Fruit fly (Drosophila melanogaster) whole organism, pupa: ENCODE measurements around the gene TTLL5.

Experiments
- CG10348 ChIP-seq: fragments of 200-800 bp; sonication (Bioruptor generic); IDR thresholded peaks from 2 replicates; pipeline ENCODE4 v1.3.6; 2022; ENCODE audit warnings: missing biosample characterization, missing genetic modification characterization
- CG12605 ChIP-seq: fragments of 200-800 bp; sonication (Bioruptor generic); IDR thresholded peaks from 2 replicates; pipeline ENCODE4 v1.3.6; 2022; ENCODE audit warnings: missing biosample characterization, missing genetic modification characterization
- CG13204 ChIP-seq: fragments of 200-800 bp; sonication (Bioruptor generic); optimal IDR thresholded peaks from 2 replicates; lab custom pipeline; 2018; ENCODE audit warnings: missing biosample characterization, mild to moderate bottlenecking, missing genetic modification characterization, moderate library complexity
- CG14655 ChIP-seq: fragments of 200-800 bp; sonication (Bioruptor generic); optimal IDR thresholded peaks from 3 replicates; lab custom pipeline; 2017; ENCODE audit warnings: mild to moderate bottlenecking, missing biosample characterization, missing genetic modification reagents, missing genetic modification characterization
- CG15710 ChIP-seq: fragments of 200-800 bp; sonication (Bioruptor generic); optimal IDR thresholded peaks from 2 replicates; lab custom pipeline; 2018; ENCODE audit warnings: missing biosample characterization, mild to moderate bottlenecking, missing genetic modification characterization, moderate library complexity
- CG17806 ChIP-seq: fragments of 200-800 bp; sonication (Bioruptor generic); optimal IDR thresholded peaks from 2 replicates; lab custom pipeline; 2018; ENCODE audit warnings: missing biosample characterization, mild to moderate bottlenecking, missing genetic modification characterization, moderate library complexity
- CG32121 ChIP-seq: fragments of 200-800 bp; sonication (Bioruptor generic); IDR thresholded peaks from 2 replicates; pipeline ENCODE4 v1.3.6; 2022; ENCODE audit warnings: missing biosample characterization, missing genetic modification characterization
- CG34367 ChIP-seq: fragments of 200-800 bp; sonication (Bioruptor generic); optimal IDR thresholded peaks from 2 replicates; lab custom pipeline; 2018; ENCODE audit warnings: missing biosample characterization, mild to moderate bottlenecking, missing genetic modification characterization
- CG4496 ChIP-seq: fragments of 200-800 bp; sonication (Bioruptor generic); IDR thresholded peaks from 3 replicates; pipeline ENCODE4 v1.3.6; 2022; ENCODE audit warnings: missing biosample characterization, missing genetic modification characterization
- CG8159 ChIP-seq: fragments of 200-800 bp; sonication (Bioruptor generic); optimal IDR thresholded peaks from 3 replicates; lab custom pipeline; 2018; ENCODE audit warnings: missing biosample characterization, mild to moderate bottlenecking, missing genetic modification characterization, moderate library complexity
- CG8301 ChIP-seq: fragments of 200-800 bp; sonication (Bioruptor generic); optimal IDR thresholded peaks from 2 replicates; lab custom pipeline; 2018; ENCODE audit warnings: missing biosample characterization, mild to moderate bottlenecking, missing genetic modification characterization
- CG9948 ChIP-seq: fragments of 200-800 bp; sonication (Bioruptor generic); optimal IDR thresholded peaks from 2 replicates; lab custom pipeline; 2018; ENCODE audit warnings: missing biosample characterization, mild to moderate bottlenecking, missing genetic modification characterization, moderate library complexity
- D1 ChIP-seq: fragments of 200-800 bp; sonication (Bioruptor generic); optimal IDR thresholded peaks from 2 replicates; lab custom pipeline; 2018; ENCODE audit warnings: missing biosample characterization, mild to moderate bottlenecking, missing genetic modification characterization, moderate library complexity
- EcR ChIP-seq: fragments of 200-800 bp; sonication (Bioruptor generic); optimal IDR thresholded peaks from 3 replicates; lab custom pipeline; 2019; ENCODE audit warnings: missing biosample characterization, missing genetic modification characterization, mild to moderate bottlenecking, moderate library complexity, missing genetic modification reagents
- Ets98B ChIP-seq: fragments of 200-800 bp; sonication (Bioruptor generic); IDR thresholded peaks from 2 replicates; pipeline ENCODE4 v1.3.6; 2022; ENCODE audit warnings: missing biosample characterization, missing genetic modification characterization
- Pif1A ChIP-seq: fragments of 200-800 bp; sonication (Bioruptor generic); optimal IDR thresholded peaks from 3 replicates; lab custom pipeline; 2016; ENCODE audit warnings: missing biosample characterization, missing genetic modification characterization
- Pif1B ChIP-seq: fragments of 200-800 bp; sonication (Bioruptor generic); optimal IDR thresholded peaks from 3 replicates; lab custom pipeline; 2016; ENCODE audit warnings: missing biosample characterization, missing genetic modification characterization
- Snoo ChIP-seq: fragments of 200-800 bp; sonication (Bioruptor generic); optimal IDR thresholded peaks from 3 replicates; lab custom pipeline; 2017; ENCODE audit warnings: missing biosample characterization, mild to moderate bottlenecking, missing genetic modification characterization, inconsistent platforms
- fd96Ca ChIP-seq: fragments of 200-800 bp; sonication (Bioruptor generic); IDR thresholded peaks from 3 replicates; pipeline ENCODE4 v1.3.6; 2022; ENCODE audit warnings: missing biosample characterization, missing genetic modification characterization
- gl ChIP-seq: fragments of 200-800 bp; sonication (Bioruptor generic); optimal IDR thresholded peaks from 2 replicates; lab custom pipeline; 2018; ENCODE audit warnings: missing biosample characterization, mild to moderate bottlenecking, missing genetic modification characterization
- rn ChIP-seq: fragments of 200-800 bp; sonication (Bioruptor generic); IDR thresholded peaks from 2 replicates; pipeline ENCODE4 v1.3.6; 2022; ENCODE audit warnings: missing biosample characterization, missing genetic modification characterization

Gene TTLL5

dm6 chr3R:25077280-25077820, 45.4 kb downstream of the TTLL5 start:
- TF ChIP-seq CG32121 (GFP tag; lab: Robert Waterston, UW) (no peak), fd96Ca (GFP tag; lab: Robert Waterston, UW) (no peak), EcR (GFP tag; lab: Kevin White, UChicago) (no peak), CG10348 (GFP tag; lab: Robert Waterston, UW) (no peak), CG34367 (tag; lab: Kevin White, UChicago) (no peak), Snoo (tag; lab: Kevin White, UChicago) (no peak)
- TF ChIP-seq, all 21 proteins: peak for 0

DNA sequence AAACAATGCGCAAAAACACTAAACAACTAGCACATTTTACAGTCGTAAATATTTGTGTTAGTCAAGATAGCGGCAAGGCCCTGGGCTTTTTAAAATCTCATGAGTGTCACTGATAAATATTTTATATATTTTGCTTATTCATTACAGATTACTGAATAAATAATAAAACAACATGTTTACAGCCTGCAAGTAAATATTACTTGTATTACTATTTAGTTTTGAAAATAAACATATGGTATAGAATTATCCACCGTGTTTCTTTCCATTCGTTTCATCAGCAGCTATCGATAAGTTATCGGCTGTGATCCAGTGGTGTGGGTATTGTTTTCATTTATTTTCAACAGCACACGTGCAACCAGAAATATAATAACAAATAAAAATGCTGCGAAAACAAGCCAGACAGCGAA, 48.2 kb downstream of the TTLL5 start, which contains the start of the genes shams and CG11920:
Gene shams (minus strand): TSS at position 50 of the 407 bp plus-strand sequence.
Gene CG11920 (plus strand): TSS at position 320 of the 407 bp plus-strand sequence.
- TF ChIP-seq CG8159 (tag; lab: Kevin White, UChicago) (peak; percentile 58), CG34367 (tag; lab: Kevin White, UChicago) (no peak), Pif1A (GFP tag; lab: Kevin White, UChicago) (no peak), D1 (no peak), CG12605 (GFP tag; lab: Robert Waterston, UW) (no peak)

DNA sequence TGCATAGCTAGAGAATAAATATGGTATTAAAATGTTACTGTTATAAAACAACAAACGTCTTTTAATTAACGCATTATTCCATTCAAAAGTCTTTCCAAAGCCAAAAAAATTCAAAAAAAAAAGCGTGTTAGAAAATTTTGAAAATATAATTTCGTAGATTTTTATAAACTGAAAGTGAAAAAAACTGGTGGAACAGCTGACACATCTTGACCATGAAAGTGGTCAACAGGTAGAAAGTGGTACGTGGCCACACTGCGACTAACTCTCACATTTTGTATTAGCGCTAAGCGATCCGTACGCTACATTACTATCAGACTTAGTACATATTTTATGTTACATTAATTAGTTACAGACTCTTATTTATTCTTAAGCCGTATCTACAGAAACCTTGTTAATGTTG, 51.8 kb downstream of the TTLL5 start, which contains the start of gene CG11836:
Gene CG11836 (plus strand): TSS at position 256 of the 400 bp plus-strand sequence.
- no peak for TF ChIP-seq Ets98B (GFP tag; lab: Robert Waterston, UW)
- TF ChIP-seq Pif1A (GFP tag; lab: Kevin White, UChicago), result no peak
- no peak for TF ChIP-seq CG14655 (GFP tag; lab: Kevin White, UChicago)
- TF ChIP-seq CG13204 (GFP tag; lab: Kevin White, UChicago), result no peak
- no peak for TF ChIP-seq fd96Ca (GFP tag; lab: Robert Waterston, UW)
- no peak for TF ChIP-seq CG15710 (tag; lab: Kevin White, UChicago)
- TF ChIP-seq CG4496 (GFP tag; lab: Robert Waterston, UW), result no peak
- TF ChIP-seq CG9948 (tag; lab: Kevin White, UChicago), result no peak
- TF ChIP-seq gl, result no peak
- TF ChIP-seq Pif1B, result no peak

dm6 chr3R:25069569-25069968, 53.2 kb downstream of the TTLL5 start, which contains the start of the genes Stt3B and CG11839:
Gene Stt3B (minus strand): TSS chr3R:25069637.
Gene CG11839 (plus strand): TSS chr3R:25069927.
- TF ChIP-seq CG32121 (GFP tag; lab: Robert Waterston, UW) (peak; percentile 42; the same call in 1 of the 2 replicates), CG8301 (tag; lab: Kevin White, UChicago) (no peak), CG15710 (tag; lab: Kevin White, UChicago) (peak; percentile 53), Snoo (tag; lab: Kevin White, UChicago) (peak; percentile 21), CG4496 (GFP tag; lab: Robert Waterston, UW) (no peak; the same call in 2 of the 3 replicates), CG17806 (tag; lab: Kevin White, UChicago) (peak; percentile 28), CG9948 (tag; lab: Kevin White, UChicago) (no peak)

DNA sequence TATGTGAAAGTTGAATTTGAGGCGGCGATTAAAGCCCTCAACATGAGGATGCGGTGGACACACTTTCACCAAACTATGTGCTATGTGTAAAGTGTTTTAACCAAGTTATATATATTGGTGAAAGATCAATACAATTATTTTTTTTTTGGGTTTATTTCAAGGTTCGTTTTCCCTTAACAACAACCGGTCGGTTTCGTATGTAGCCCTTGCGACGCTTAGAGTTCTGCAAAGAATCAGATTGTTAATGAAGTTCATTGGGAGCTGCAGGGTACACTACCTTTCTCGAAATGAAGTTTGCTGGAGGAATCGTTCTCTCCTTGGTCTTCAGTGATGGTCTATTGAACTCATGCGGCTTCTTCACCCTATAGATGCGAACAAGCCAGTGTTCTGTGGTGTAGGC, 55.9 kb downstream of the TTLL5 start:
- no peak for TF ChIP-seq CG4496 (GFP tag; lab: Robert Waterston, UW)
- no peak for TF ChIP-seq Pif1A (GFP tag; lab: Kevin White, UChicago)
- TF ChIP-seq Ets98B (GFP tag; lab: Robert Waterston, UW), result no peak
- TF ChIP-seq CG34367 (tag; lab: Kevin White, UChicago), result no peak
- no peak for TF ChIP-seq gl
- no peak for TF ChIP-seq CG15710 (tag; lab: Kevin White, UChicago)
- no peak for TF ChIP-seq CG17806 (tag; lab: Kevin White, UChicago)
- TF ChIP-seq CG10348 (GFP tag; lab: Robert Waterston, UW), result no peak
- TF ChIP-seq CG8301 (tag; lab: Kevin White, UChicago), result no peak
- TF ChIP-seq CG12605 (GFP tag; lab: Robert Waterston, UW), result no peak
- no peak for TF ChIP-seq Snoo (tag; lab: Kevin White, UChicago)
- no peak for TF ChIP-seq CG8159 (tag; lab: Kevin White, UChicago)
- TF ChIP-seq fd96Ca (GFP tag; lab: Robert Waterston, UW), result no peak
- TF ChIP-seq CG32121 (GFP tag; lab: Robert Waterston, UW), result no peak
- no peak for TF ChIP-seq rn (GFP tag; lab: Robert Waterston, UW)
- TF ChIP-seq EcR (GFP tag; lab: Kevin White, UChicago), result no peak
- TF ChIP-seq D1, result no peak
- TF ChIP-seq Pif1B, result no peak
- TF ChIP-seq CG9948 (tag; lab: Kevin White, UChicago), result no peak
- TF ChIP-seq CG13204 (GFP tag; lab: Kevin White, UChicago), result no peak

DNA sequence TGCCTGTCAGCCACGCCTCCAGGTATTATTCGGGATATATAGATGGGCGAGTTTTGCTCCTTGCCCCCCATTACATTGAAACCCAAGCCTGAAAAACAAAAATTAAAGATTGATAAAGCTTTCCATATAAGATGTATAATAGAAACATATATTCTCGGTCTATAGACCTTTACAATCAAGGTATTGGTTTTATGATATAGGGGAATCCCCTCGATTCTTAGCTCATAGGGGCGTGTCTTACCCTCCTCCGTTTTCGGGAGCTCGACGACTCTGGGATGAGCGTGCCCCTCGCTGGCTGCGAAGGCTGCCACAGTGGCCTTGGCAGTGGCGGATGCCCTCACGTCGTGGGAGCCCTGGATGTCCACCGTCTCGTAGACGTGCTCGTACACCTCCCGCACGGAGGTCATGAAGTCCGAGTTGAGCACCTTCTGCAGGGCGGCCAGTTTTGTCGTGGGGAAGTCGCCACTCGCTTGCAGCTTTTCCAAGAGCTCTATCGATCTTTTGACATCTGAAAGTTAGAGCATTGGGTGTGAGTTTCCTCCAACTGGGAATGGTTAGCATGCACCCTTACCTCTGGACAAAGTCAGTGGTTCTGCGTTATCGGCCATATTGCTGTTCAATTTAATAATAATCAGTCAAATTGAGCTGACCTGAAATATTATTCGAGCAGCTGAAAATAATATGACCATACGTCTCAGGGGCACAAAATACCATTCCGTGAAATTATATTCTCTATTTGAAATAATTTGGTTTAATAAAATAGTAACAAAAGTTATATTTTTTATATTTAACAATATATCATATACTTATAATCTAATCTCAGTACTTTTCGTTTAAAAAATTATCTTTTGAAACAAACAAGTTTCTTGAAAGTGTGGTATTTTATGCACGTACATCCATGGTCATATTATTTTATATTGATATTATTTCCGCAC, 57.5 kb downstream of the TTLL5 start, which contains the start of the genes veli and PQBP1:
Gene veli (minus strand): TSS at position 685 of the 935 bp plus-strand sequence.
Gene PQBP1 (plus strand): TSS at position 885 of the 935 bp plus-strand sequence.
- TF ChIP-seq CG15710 (tag; lab: Kevin White, UChicago) (no peak), Pif1B (no peak), CG32121 (GFP tag; lab: Robert Waterston, UW) (no peak), CG8159 (tag; lab: Kevin White, UChicago) (no peak), CG13204 (GFP tag; lab: Kevin White, UChicago) (no peak), EcR (GFP tag; lab: Kevin White, UChicago) (no peak), gl (no peak), CG34367 (tag; lab: Kevin White, UChicago) (no peak), rn (GFP tag; lab: Robert Waterston, UW) (no peak), CG10348 (GFP tag; lab: Robert Waterston, UW) (no peak), fd96Ca (GFP tag; lab: Robert Waterston, UW) (no peak), CG9948 (tag; lab: Kevin White, UChicago) (no peak), CG17806 (tag; lab: Kevin White, UChicago) (no peak), CG14655 (GFP tag; lab: Kevin White, UChicago) (no peak), Ets98B (GFP tag; lab: Robert Waterston, UW) (no peak), CG12605 (GFP tag; lab: Robert Waterston, UW) (no peak), CG8301 (tag; lab: Kevin White, UChicago) (no peak), Snoo (tag; lab: Kevin White, UChicago) (no peak), Pif1A (GFP tag; lab: Kevin White, UChicago) (no peak)
